Worm (Caenorhabditis elegans) whole organism, late embryonic: ENCODE results near the gene F54B3.2.

ENCODE experiments used
- K09A11.1 ChIP-seq: sonication (generic microtip); optimal IDR thresholded peaks from 2 replicates; lab custom pipeline; 2017; ENCODE audit warnings: antibody characterized with exemption, mild to moderate bottlenecking, missing genetic modification characterization, missing compliant biosample characterization; ENCODE audit not compliant: insufficient read depth
- T23F11.4 ChIP-seq: fragments of 200-800 bp; sonication (Bioruptor generic); optimal IDR thresholded peaks from 2 replicates; lab custom pipeline; 2018; ENCODE audit warnings: mild to moderate bottlenecking, missing genetic modification characterization, missing compliant biosample characterization
- Y22D7AL.16 ChIP-seq: sonication (generic microtip); optimal IDR thresholded peaks from 2 replicates; lab custom pipeline; 2016; ENCODE audit warnings: missing genetic modification characterization, missing compliant biosample characterization
- ceh-18 ChIP-seq: sonication (generic microtip); optimal IDR thresholded peaks from 2 replicates; lab custom pipeline; 2016; ENCODE audit warnings: missing genetic modification characterization, missing compliant biosample characterization
- ceh-19 ChIP-seq: fragments of 200-800 bp; sonication (Bioruptor generic); optimal IDR thresholded peaks from 2 replicates; lab custom pipeline; 2018; ENCODE audit warnings: mild to moderate bottlenecking, missing genetic modification characterization, missing compliant biosample characterization
- ceh-22 ChIP-seq: sonication (generic microtip); optimal IDR thresholded peaks from 2 replicates; lab custom pipeline; 2017; ENCODE audit warnings: missing biosample characterization, missing genetic modification characterization
- ceh-24 ChIP-seq: sonication (generic microtip); optimal IDR thresholded peaks from 2 replicates; lab custom pipeline; 2016; ENCODE audit warnings: mild to moderate bottlenecking, missing genetic modification characterization, missing compliant biosample characterization
- ceh-30 ChIP-seq: fragments of 150-350 bp; optimal IDR thresholded peaks from 2 replicates; lab custom pipeline; 2014; ENCODE audit warnings: missing biosample characterization, missing genetic modification characterization
- ceh-31 ChIP-seq: sonication (generic microtip); optimal IDR thresholded peaks from 2 replicates; lab custom pipeline; 2016; ENCODE audit warnings: missing genetic modification characterization, missing compliant biosample characterization
- ceh-45 ChIP-seq: fragments of 200-800 bp; sonication (Bioruptor generic); IDR thresholded peaks from 2 replicates; pipeline ENCODE4 v1.3.6; 2022; ENCODE audit warnings: missing genetic modification reagents, missing genetic modification characterization, missing compliant biosample characterization
- ceh-48 ChIP-seq: sonication (generic microtip); optimal IDR thresholded peaks from 2 replicates; lab custom pipeline; 2016; ENCODE audit warnings: missing genetic modification characterization, inconsistent platforms, missing compliant biosample characterization
- ceh-9 ChIP-seq: sonication (generic microtip); optimal IDR thresholded peaks from 2 replicates; lab custom pipeline; 2016; ENCODE audit warnings: mild to moderate bottlenecking, missing genetic modification characterization, inconsistent platforms, missing compliant biosample characterization
- che-1 ChIP-seq: sonication (generic microtip); optimal IDR thresholded peaks from 2 replicates; lab custom pipeline; 2016; ENCODE audit warnings: mild to moderate bottlenecking, missing genetic modification characterization, missing compliant biosample characterization
- elt-2 ChIP-seq: sonication (generic microtip); optimal IDR thresholded peaks from 2 replicates; lab custom pipeline; 2016; ENCODE audit warnings: missing genetic modification reagents, missing genetic modification characterization, missing compliant biosample characterization
- elt-4 ChIP-seq: sonication (generic microtip); optimal IDR thresholded peaks from 2 replicates; lab custom pipeline; 2016; ENCODE audit warnings: missing genetic modification characterization, missing compliant biosample characterization
- eyg-1 ChIP-seq: sonication (generic microtip); optimal IDR thresholded peaks from 2 replicates; lab custom pipeline; 2016; ENCODE audit warnings: missing genotype, missing genetic modification characterization, missing compliant biosample characterization
- fax-1 ChIP-seq: sonication (generic microtip); optimal IDR thresholded peaks from 2 replicates; lab custom pipeline; 2016; ENCODE audit warnings: missing genotype, missing genetic modification characterization, missing compliant biosample characterization
- fkh-6 ChIP-seq: sonication (generic microtip); optimal IDR thresholded peaks from 2 replicates; lab custom pipeline; 2016; ENCODE audit warnings: missing genetic modification characterization, missing compliant biosample characterization
- hlh-15 ChIP-seq: sonication (generic microtip); optimal IDR thresholded peaks from 2 replicates; lab custom pipeline; 2016; ENCODE audit warnings: missing genetic modification characterization, missing compliant biosample characterization
- hlh-30 ChIP-seq: sonication (generic microtip); optimal IDR thresholded peaks from 2 replicates; lab custom pipeline; 2017; ENCODE audit warnings: antibody characterized with exemption, missing genetic modification characterization, missing compliant biosample characterization; ENCODE audit not compliant: insufficient read depth
- hlh-6 ChIP-seq: sonication (generic microtip); optimal IDR thresholded peaks from 2 replicates; lab custom pipeline; 2016; ENCODE audit warnings: missing genotype, missing genetic modification characterization, missing compliant biosample characterization
- lim-6 ChIP-seq: sonication (generic microtip); optimal IDR thresholded peaks from 2 replicates; lab custom pipeline; 2016; ENCODE audit warnings: missing genetic modification characterization, missing compliant biosample characterization
- lin-11 ChIP-seq: fragments of 200-800 bp; sonication (Bioruptor generic); optimal IDR thresholded peaks from 2 replicates; lab custom pipeline; 2018; ENCODE audit warnings: mild to moderate bottlenecking, missing genetic modification characterization, missing compliant biosample characterization
- mec-3 ChIP-seq: sonication (generic microtip); optimal IDR thresholded peaks from 2 replicates; lab custom pipeline; 2016; ENCODE audit warnings: borderline replicate concordance, missing genetic modification characterization, missing compliant biosample characterization
- nfya-1 ChIP-seq: sonication (generic microtip); optimal IDR thresholded peaks from 2 replicates; lab custom pipeline; 2017; ENCODE audit warnings: missing genetic modification characterization, mild to moderate bottlenecking, missing compliant biosample characterization, antibody characterized with exemption, moderate library complexity
- nhr-11 ChIP-seq: fragments of 150-350 bp; optimal IDR thresholded peaks from 2 replicates; lab custom pipeline; 2014; ENCODE audit warnings: missing biosample characterization, missing genetic modification characterization
- npax-4 ChIP-seq: sonication (generic microtip); optimal IDR thresholded peaks from 2 replicates; lab custom pipeline; 2016; ENCODE audit warnings: missing genetic modification characterization, missing compliant biosample characterization
- odd-2 ChIP-seq: sonication (generic microtip); optimal IDR thresholded peaks from 2 replicates; lab custom pipeline; 2017; ENCODE audit warnings: antibody characterized with exemption, mild to moderate bottlenecking, missing genetic modification characterization, missing compliant biosample characterization
- pat-9 ChIP-seq: fragments of 200-800 bp; sonication (Bioruptor generic); optimal IDR thresholded peaks from 2 replicates; lab custom pipeline; 2018; ENCODE audit warnings: mild to moderate bottlenecking, missing genetic modification characterization, moderate library complexity, missing compliant biosample characterization
- pax-1 ChIP-seq: fragments of 150-350 bp; optimal IDR thresholded peaks from 2 replicates; lab custom pipeline; 2014; ENCODE audit warnings: missing biosample characterization, missing genetic modification characterization
- pha-4 ChIP-seq: fragments of 150-350 bp; optimal IDR thresholded peaks from 2 replicates; lab custom pipeline; 2018; ENCODE audit warnings: missing biosample characterization, missing genetic modification reagents, missing genetic modification characterization
- pqm-1 ChIP-seq: sonication (generic microtip); optimal IDR thresholded peaks from 2 replicates; lab custom pipeline; 2016; ENCODE audit warnings: missing genetic modification characterization, missing compliant biosample characterization
- pros-1 ChIP-seq: fragments of 150-350 bp; optimal IDR thresholded peaks from 2 replicates; lab custom pipeline; 2014; ENCODE audit warnings: missing biosample characterization, missing genetic modification reagents, missing genetic modification characterization
- ref-2 ChIP-seq: sonication (generic microtip); optimal IDR thresholded peaks from 2 replicates; lab custom pipeline; 2016; ENCODE audit warnings: missing genetic modification characterization, missing compliant biosample characterization
- rnt-1 ChIP-seq: sonication (generic microtip); optimal IDR thresholded peaks from 2 replicates; lab custom pipeline; 2016; ENCODE audit warnings: missing genetic modification characterization, missing compliant biosample characterization
- sdc-2 ChIP-seq: sonication (generic microtip); optimal IDR thresholded peaks from 2 replicates; lab custom pipeline; 2016; ENCODE audit warnings: missing genotype, missing genetic modification characterization, missing compliant biosample characterization
- syd-9 ChIP-seq: sonication (generic microtip); optimal IDR thresholded peaks from 2 replicates; lab custom pipeline; 2016; ENCODE audit warnings: mild to moderate bottlenecking, missing genetic modification characterization, moderate library complexity, missing compliant biosample characterization
- tbx-2 ChIP-seq: sonication (generic microtip); optimal IDR thresholded peaks from 2 replicates; lab custom pipeline; 2016; ENCODE audit warnings: missing genetic modification characterization, missing compliant biosample characterization
- unc-86 ChIP-seq: sonication (generic microtip); optimal IDR thresholded peaks from 2 replicates; lab custom pipeline; 2016; ENCODE audit warnings: missing genetic modification characterization, missing compliant biosample characterization
- ztf-16 ChIP-seq: sonication (generic microtip); optimal IDR thresholded peaks from 2 replicates; lab custom pipeline; 2017; ENCODE audit warnings: missing genetic modification characterization, missing compliant biosample characterization

Gene F54B3.2

DNA sequence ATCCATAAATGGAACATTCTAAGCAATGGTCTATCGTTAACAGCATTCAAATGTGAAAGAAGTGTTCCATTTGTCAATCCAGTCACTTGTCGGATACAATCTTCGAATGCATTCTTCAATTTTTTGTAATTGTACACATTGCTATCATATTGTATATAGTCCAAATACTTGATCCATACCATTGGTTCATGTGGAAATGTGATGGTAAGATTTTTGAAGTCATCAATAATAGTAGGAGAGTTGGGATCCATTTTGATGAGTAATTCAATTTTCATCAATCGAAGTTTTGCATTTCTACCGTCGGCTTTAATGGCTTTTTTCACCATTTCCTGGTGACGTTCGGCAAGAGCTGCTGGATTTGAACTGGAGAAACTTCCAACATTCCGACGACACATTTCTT lies 24.3 kb downstream of the F54B3.2 start:
- no peak for TF ChIP-seq fkh-6 (tag; lab: Kevin White, UChicago)
- no peak for TF ChIP-seq ceh-48 (tag; lab: Kevin White, UChicago)
- TF ChIP-seq ceh-9 (tag; lab: Kevin White, UChicago) = no peak
- TF ChIP-seq ceh-22 (tag; lab: Kevin White, UChicago) = no peak
- TF ChIP-seq K09A11.1 = no peak
- no peak for TF ChIP-seq rnt-1 (tag; lab: Kevin White, UChicago)
- TF ChIP-seq hlh-6 (tag; lab: Kevin White, UChicago) = no peak
- TF ChIP-seq che-1 (tag; lab: Kevin White, UChicago) = no peak
- TF ChIP-seq pax-1 = no peak
- TF ChIP-seq mec-3 (tag; lab: Kevin White, UChicago) = no peak
- TF ChIP-seq syd-9 (tag; lab: Kevin White, UChicago) = no peak
- no peak for TF ChIP-seq ceh-24 (tag; lab: Kevin White, UChicago)

DNA sequence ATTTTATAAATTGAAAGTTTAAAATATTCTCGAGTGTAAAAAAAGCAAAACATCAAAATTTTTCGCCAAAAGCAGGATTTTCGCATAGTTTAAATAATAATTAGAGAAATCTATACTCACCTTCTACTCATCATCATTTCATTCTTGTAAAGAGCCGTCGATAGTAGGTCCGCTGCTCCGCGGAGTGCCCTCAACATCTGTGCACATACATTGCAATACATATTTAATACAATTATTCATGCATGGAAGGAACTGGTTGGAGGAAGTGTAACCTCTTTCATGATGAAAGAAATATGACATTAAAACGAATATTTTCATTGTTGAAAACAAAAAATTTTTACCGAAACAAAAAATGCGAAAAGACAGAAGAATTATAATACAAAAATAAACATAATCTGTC lies 27.7 kb downstream of the F54B3.2 start, which contains the start of gene mrps-14:
TSS of gene mrps-14 (minus strand) at position 197 of the 400 bp plus-strand sequence.
- no peak for TF ChIP-seq pqm-1
- TF ChIP-seq fax-1 (tag; lab: Kevin White, UChicago) = no peak
- no peak for TF ChIP-seq npax-4 (tag; lab: Kevin White, UChicago)
- no peak for TF ChIP-seq elt-2 (tag; lab: Kevin White, UChicago)
- TF ChIP-seq pros-1 = no peak
- no peak for TF ChIP-seq sdc-2 (tag; lab: Kevin White, UChicago)
- no peak for TF ChIP-seq hlh-15 (tag; lab: Kevin White, UChicago)
- no peak for TF ChIP-seq ceh-31 (tag; lab: Kevin White, UChicago)
- TF ChIP-seq elt-4 (tag; lab: Kevin White, UChicago) = no peak
- no peak for TF ChIP-seq ref-2 (tag; lab: Kevin White, UChicago)
- TF ChIP-seq nhr-11 = no peak
- TF ChIP-seq ceh-9 (tag; lab: Kevin White, UChicago) = no peak
- no peak for TF ChIP-seq eyg-1 (tag; lab: Kevin White, UChicago)
- no peak for TF ChIP-seq ztf-16 (tag; lab: Kevin White, UChicago)
- TF ChIP-seq unc-86 (tag; lab: Kevin White, UChicago) = no peak
- no peak for TF ChIP-seq lim-6
- no peak for TF ChIP-seq fkh-6 (tag; lab: Kevin White, UChicago)
- TF ChIP-seq tbx-2 (tag; lab: Kevin White, UChicago) = no peak
- no peak for TF ChIP-seq T23F11.4

DNA sequence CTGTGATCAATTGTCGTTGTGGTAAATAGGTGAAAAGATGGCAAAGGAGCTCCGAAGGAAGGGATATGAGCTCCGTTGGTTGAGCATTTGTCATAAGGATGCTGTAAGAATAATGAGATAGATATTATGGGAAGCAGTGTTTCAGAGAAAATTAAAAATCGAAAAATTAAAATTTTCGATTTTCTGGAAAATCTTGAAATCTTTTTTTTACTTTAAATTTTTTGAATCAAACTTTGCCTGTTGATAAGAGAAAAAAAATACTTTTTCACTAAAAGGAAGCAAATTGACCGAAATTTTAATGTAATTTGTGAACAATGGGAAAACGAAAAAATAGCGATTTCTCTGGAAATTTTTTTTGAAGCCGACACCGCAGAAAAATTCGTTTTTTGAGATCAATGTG lies 30.4 kb downstream of the F54B3.2 start, which contains the start of gene mec-15:
TSS of gene mec-15 (minus strand) at position 101 of the 400 bp plus-strand sequence.
- TF ChIP-seq Y22D7AL.16 (tag; lab: Kevin White, UChicago) (no peak), ceh-30 (tag; lab: Kevin White, UChicago) (no peak), hlh-30 (no peak), lin-11 (tag; lab: Kevin White, UChicago) (no peak)

DNA sequence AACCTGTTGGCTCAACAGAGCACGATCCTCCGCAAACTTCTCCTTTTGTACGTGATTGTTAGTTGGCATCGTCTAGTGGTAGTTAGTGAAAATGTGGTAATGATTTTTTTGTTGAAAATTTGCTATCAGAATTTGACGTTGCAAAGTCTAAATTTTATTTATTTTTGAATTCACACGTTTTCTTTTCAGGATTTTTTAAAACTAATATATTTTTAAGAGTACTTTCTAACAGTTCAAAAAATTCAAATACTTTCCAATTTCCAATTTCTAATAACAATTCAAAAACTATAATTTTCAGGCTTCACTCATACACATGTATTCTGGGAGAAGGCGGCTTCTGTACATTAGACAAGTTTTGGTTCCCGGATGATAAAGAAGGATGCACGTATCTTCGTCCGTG lies 35.6 kb downstream of the F54B3.2 start, which contains the start of gene ubxn-5:
TSS of gene ubxn-5 (minus strand) at position 101 of the 400 bp plus-strand sequence.
- no peak for TF ChIP-seq ceh-18 (tag; lab: Kevin White, UChicago)
- TF ChIP-seq hlh-30 = no peak
- no peak for TF ChIP-seq pat-9 (tag; lab: Kevin White, UChicago)
- no peak for TF ChIP-seq rnt-1 (tag; lab: Kevin White, UChicago)
- no peak for TF ChIP-seq pha-4 (tag; lab: Kevin White, UChicago)
- TF ChIP-seq syd-9 (tag; lab: Kevin White, UChicago) = no peak
- no peak for TF ChIP-seq ceh-24 (tag; lab: Kevin White, UChicago)
- no peak for TF ChIP-seq ceh-30 (tag; lab: Kevin White, UChicago)
- no peak for TF ChIP-seq pax-1
- no peak for TF ChIP-seq ceh-45 (GFP tag; lab: Robert Waterston, UW)
- TF ChIP-seq odd-2 (tag; lab: Kevin White, UChicago) = no peak
- TF ChIP-seq tbx-2 (tag; lab: Kevin White, UChicago) = no peak
- no peak for TF ChIP-seq nfya-1
- no peak for TF ChIP-seq ceh-19 (GFP tag; lab: Kevin White, UChicago)
- TF ChIP-seq ref-2 (tag; lab: Kevin White, UChicago) = no peak
- TF ChIP-seq, all 69 proteins: peak for 0
